Worm (Caenorhabditis elegans): ENCODE results near the gene C32D5.8.
A peak's percentile ranks its signal among the peaks of the same experiment; 100 is the strongest.

C32D5.8 gene

ce11 chrII:6345195-6346158 is at the start of gene C32D5.8:
TSS of gene C32D5.8 (minus strand) at chrII:6345964.
- TF ChIP-seq nhr-10 (tag; optimal IDR thresholded peaks at IDR 0.05) (no peak), C34F6.9 (tag; optimal IDR thresholded peaks at IDR 0.05) (no peak), snpc-4 (tag; optimal IDR thresholded peaks at IDR 0.05) (no peak), zag-1 (tag; optimal IDR thresholded peaks at IDR 0.05) (no peak), nhr-11 (tag; optimal IDR thresholded peaks at IDR 0.05) (no peak), sma-9 (GFP tag; optimal IDR thresholded peaks at IDR 0.05) (peak; percentile 48), sma-9 (tag; optimal IDR thresholded peaks at IDR 0.05) (no peak), mab-5 (tag; optimal IDR thresholded peaks at IDR 0.05) (no peak), skn-1 (tag; optimal IDR thresholded peaks at IDR 0.05) (no peak), F13H6.1 (tag; optimal IDR thresholded peaks at IDR 0.05) (no peak), unc-62 (GFP tag; optimal IDR thresholded peaks at IDR 0.05) (no peak), gmeb-1 (tag; optimal IDR thresholded peaks at IDR 0.05) (no peak), nhr-21 (tag; optimal IDR thresholded peaks at IDR 0.05) (peak; percentile 51), sem-4 (tag; optimal IDR thresholded peaks at IDR 0.05) (no peak), ceh-82 (tag; optimal IDR thresholded peaks at IDR 0.05) (no peak), nhr-6 (tag; optimal IDR thresholded peaks at IDR 0.05) (no peak), lsy-2 (tag; optimal IDR thresholded peaks at IDR 0.05) (peak in 1 of 2 experiments; percentile 4), nhr-25 (tag; optimal IDR thresholded peaks at IDR 0.05) (peak; percentile 79), unc-55 (GFP tag; optimal IDR thresholded peaks at IDR 0.05) (no peak), unc-39 (tag; optimal IDR thresholded peaks at IDR 0.05) (no peak), ztf-4 (tag; optimal IDR thresholded peaks at IDR 0.05) (peak; percentile 12), nhr-23 (tag; optimal IDR thresholded peaks at IDR 0.05) (no peak), elt-3 (tag; optimal IDR thresholded peaks at IDR 0.05) (no peak), sma-3 (GFP tag; optimal IDR thresholded peaks at IDR 0.05) (peak; percentile 10), ztf-1 (GFP tag; conservative IDR thresholded peaks at IDR 0.05) (no peak), lin-13 (GFP tag; optimal IDR thresholded peaks at IDR 0.05) (no peak), ama-1 (optimal IDR thresholded peaks at IDR 0.05) (peak; percentile 38), nhr-12 (tag; optimal IDR thresholded peaks at IDR 0.05) (no peak), ceh-16 (tag; optimal IDR thresholded peaks at IDR 0.05) (peak; percentile 57), R02D3.7 (tag; optimal IDR thresholded peaks at IDR 0.05) (no peak), aly-2 (tag; optimal IDR thresholded peaks at IDR 0.05) (no peak), crh-2 (tag; optimal IDR thresholded peaks at IDR 0.05) (peak; percentile 33), peb-1 (tag; optimal IDR thresholded peaks at IDR 0.05) (no peak), alr-1 (tag; optimal IDR thresholded peaks at IDR 0.05) (no peak), nhr-237 (tag; optimal IDR thresholded peaks at IDR 0.05) (no peak), ztf-11 (tag; optimal IDR thresholded peaks at IDR 0.05) (no peak), dmd-4 (tag; optimal IDR thresholded peaks at IDR 0.05) (no peak), elt-1 (tag; optimal IDR thresholded peaks at IDR 0.05) (no peak), mdl-1 (tag; optimal IDR thresholded peaks at IDR 0.05) (no peak), blmp-1 (tag; optimal IDR thresholded peaks at IDR 0.05; ENCODE audit: insufficient read depth) (peak; percentile 45), nhr-129 (tag; optimal IDR thresholded peaks at IDR 0.05) (no peak), nhr-77 (tag; optimal IDR thresholded peaks at IDR 0.05) (no peak), mbf-1 (tag; optimal IDR thresholded peaks at IDR 0.05) (no peak), egl-27 (tag; optimal IDR thresholded peaks at IDR 0.05) (no peak), Y55F3AM.14 (GFP tag; optimal IDR thresholded peaks at IDR 0.05) (no peak), lin-39 (tag; optimal IDR thresholded peaks at IDR 0.05) (no peak), ZK546.5 (tag; optimal IDR thresholded peaks at IDR 0.05) (no peak), lin-11 (tag; optimal IDR thresholded peaks at IDR 0.05) (no peak), fos-1 (tag; optimal IDR thresholded peaks at IDR 0.05) (peak; percentile 23)
